Worm (Caenorhabditis elegans): Measurements from ENCODE around the gene wdr-60.

The wdr-60 gene

ce11 chrIII:4986790-4987259 lies at the start of gene wdr-60, which contains the start of gene C27F2.10:
Gene wdr-60 (plus strand): TSS chrIII:4987209.
Gene C27F2.10 (minus strand): TSS chrIII:4986898.
- TF ChIP-seq dao-5 (tag; optimal IDR thresholded peaks at IDR 0.05): no peak
- TF ChIP-seq him-1 (tag; optimal IDR thresholded peaks at IDR 0.05): no peak
- TF ChIP-seq W03F9.2 (tag; optimal IDR thresholded peaks at IDR 0.05): no peak

- TF ChIP-seq him-1 (tag; optimal IDR thresholded peaks at IDR 0.05): no peak
- TF ChIP-seq dao-5 (tag; optimal IDR thresholded peaks at IDR 0.05): no peak
- TF ChIP-seq W03F9.2 (tag; optimal IDR thresholded peaks at IDR 0.05): no peak
Observed at ce11 chrIII:4939267-4939666, 47.7 kb upstream of the wdr-60 start, which contains the start of gene rpb-2. Gene rpb-2 (plus strand): TSS chrIII:4939567.

- TF ChIP-seq W03F9.2 (tag; optimal IDR thresholded peaks at IDR 0.05): no peak
- TF ChIP-seq him-1 (tag; optimal IDR thresholded peaks at IDR 0.05): no peak
- TF ChIP-seq dao-5 (tag; optimal IDR thresholded peaks at IDR 0.05): no peak
Observed at ce11 chrIII:4944213-4944612, 42.8 kb upstream of the wdr-60 start, which contains the start of gene ntl-9. Gene ntl-9 (plus strand): TSS chrIII:4944513.

ce11 chrIII:4947352-4947751 lies 39.7 kb upstream of the wdr-60 start:
- TF ChIP-seq him-1 (tag; optimal IDR thresholded peaks at IDR 0.05) (no peak), dao-5 (tag; optimal IDR thresholded peaks at IDR 0.05) (no peak), W03F9.2 (tag; optimal IDR thresholded peaks at IDR 0.05) (no peak)

- TF ChIP-seq him-1 (tag; optimal IDR thresholded peaks at IDR 0.05): no peak
- TF ChIP-seq dao-5 (tag; optimal IDR thresholded peaks at IDR 0.05): no peak
- no peak for TF ChIP-seq W03F9.2 (tag; optimal IDR thresholded peaks at IDR 0.05)
Observed at ce11 chrIII:4948631-4949030, 38.4 kb upstream of the wdr-60 start.

- TF ChIP-seq dao-5 (tag; optimal IDR thresholded peaks at IDR 0.05): no peak
- TF ChIP-seq him-1 (tag; optimal IDR thresholded peaks at IDR 0.05): peak; percentile 27
- no peak for TF ChIP-seq W03F9.2 (tag; optimal IDR thresholded peaks at IDR 0.05)
Observed at ce11 chrIII:4950345-4950744, 36.7 kb upstream of the wdr-60 start.

- TF ChIP-seq him-1 (tag; optimal IDR thresholded peaks at IDR 0.05) (no peak), W03F9.2 (tag; optimal IDR thresholded peaks at IDR 0.05) (no peak), dao-5 (tag; optimal IDR thresholded peaks at IDR 0.05) (no peak)
Observed at ce11 chrIII:4951210-4951609, 35.8 kb upstream of the wdr-60 start.

ce11 chrIII:4951824-4952223 lies 35.2 kb upstream of the wdr-60 start, which contains the start of gene flh-2:
Gene flh-2 (plus strand): TSS chrIII:4952124.
- TF ChIP-seq W03F9.2 (tag; optimal IDR thresholded peaks at IDR 0.05): no peak
- TF ChIP-seq him-1 (tag; optimal IDR thresholded peaks at IDR 0.05): no peak
- no peak for TF ChIP-seq dao-5 (tag; optimal IDR thresholded peaks at IDR 0.05)

ce11 chrIII:4952970-4953369 lies 34.0 kb upstream of the wdr-60 start:
- TF ChIP-seq W03F9.2 (tag; optimal IDR thresholded peaks at IDR 0.05) (no peak), dao-5 (tag; optimal IDR thresholded peaks at IDR 0.05) (no peak), him-1 (tag; optimal IDR thresholded peaks at IDR 0.05) (no peak)

- TF ChIP-seq W03F9.2 (tag; optimal IDR thresholded peaks at IDR 0.05) (no peak), dao-5 (tag; optimal IDR thresholded peaks at IDR 0.05) (no peak), him-1 (tag; optimal IDR thresholded peaks at IDR 0.05) (no peak)
Observed at ce11 chrIII:4956566-4956965, 30.4 kb upstream of the wdr-60 start, which contains the start of gene C26E6.1. Gene C26E6.1 (plus strand): TSS chrIII:4956866.

ce11 chrIII:4960204-4960603 lies 26.8 kb upstream of the wdr-60 start, which contains the start of gene C27F2.4:
Gene C27F2.4 (minus strand): TSS chrIII:4960304.
- no peak for TF ChIP-seq dao-5 (tag; optimal IDR thresholded peaks at IDR 0.05)
- no peak for TF ChIP-seq W03F9.2 (tag; optimal IDR thresholded peaks at IDR 0.05)
- TF ChIP-seq him-1 (tag; optimal IDR thresholded peaks at IDR 0.05): no peak

ce11 chrIII:4961281-4961680 lies 25.7 kb upstream of the wdr-60 start:
- TF ChIP-seq dao-5 (tag; optimal IDR thresholded peaks at IDR 0.05) (no peak), W03F9.2 (tag; optimal IDR thresholded peaks at IDR 0.05) (no peak), him-1 (tag; optimal IDR thresholded peaks at IDR 0.05) (no peak)

- no peak for TF ChIP-seq W03F9.2 (tag; optimal IDR thresholded peaks at IDR 0.05)
- no peak for TF ChIP-seq him-1 (tag; optimal IDR thresholded peaks at IDR 0.05)
- no peak for TF ChIP-seq dao-5 (tag; optimal IDR thresholded peaks at IDR 0.05)
Observed at ce11 chrIII:4962393-4962792, 24.6 kb upstream of the wdr-60 start, which contains the start of gene vps-22. Gene vps-22 (minus strand): TSS chrIII:4962493.

ce11 chrIII:4962886-4963285 lies 24.1 kb upstream of the wdr-60 start, which contains the start of gene C27F2.9:
Gene C27F2.9 (minus strand): TSS chrIII:4963044.
- TF ChIP-seq him-1 (tag; optimal IDR thresholded peaks at IDR 0.05): peak; percentile 85
- TF ChIP-seq dao-5 (tag; optimal IDR thresholded peaks at IDR 0.05): no peak
- peak; percentile 93 for TF ChIP-seq W03F9.2 (tag; optimal IDR thresholded peaks at IDR 0.05)

- no peak for TF ChIP-seq him-1 (tag; optimal IDR thresholded peaks at IDR 0.05)
- TF ChIP-seq dao-5 (tag; optimal IDR thresholded peaks at IDR 0.05): no peak
- no peak for TF ChIP-seq W03F9.2 (tag; optimal IDR thresholded peaks at IDR 0.05)
Observed at ce11 chrIII:4965271-4965670, 21.7 kb upstream of the wdr-60 start, which contains the start of gene nca-2. Gene nca-2 (plus strand): TSS chrIII:4965571.

Measured in whole organism, L4/young adult.